Worm (Caenorhabditis elegans) whole organism, L4 larva: ENCODE results near the gene ZC455.1.

Experiments
- F10B5.3 ChIP-seq: sonication (generic microtip); optimal IDR thresholded peaks from 2 replicates; lab custom pipeline; 2016; ENCODE audit warnings: mild to moderate bottlenecking, missing genetic modification characterization, missing compliant biosample characterization
- Y48G9A.11 ChIP-seq: fragments of 200-800 bp; sonication (Bioruptor generic); IDR thresholded peaks from 2 replicates; pipeline ENCODE4 v1.3.6; 2022; ENCODE audit warnings: missing genetic modification reagents, missing genetic modification characterization, missing compliant biosample characterization
- ZK546.5 ChIP-seq, 2 experiments: sonication (generic microtip); optimal IDR thresholded peaks; 2 replicates each; lab custom pipeline; 2017; ENCODE audit warnings: missing biosample characterization in 2 of 2, missing genetic modification characterization in 2 of 2
- aha-1 ChIP-seq: fragments of 150-350 bp; peaks from one replicate; lab custom pipeline; 2014; ENCODE audit warnings: missing biosample characterization, missing genetic modification characterization
- ama-1 ChIP-seq: fragments of 150-350 bp; optimal IDR thresholded peaks from 2 replicates; lab custom pipeline; 2014; ENCODE audit warnings: inconsistent platforms, mixed read lengths
- ceh-20 ChIP-seq: fragments of 200-800 bp; sonication (Bioruptor generic); IDR thresholded peaks from 2 replicates; pipeline ENCODE4 v1.3.6; 2022; ENCODE audit warnings: missing genetic modification reagents, missing genetic modification characterization, missing compliant biosample characterization
- ceh-32 ChIP-seq: sonication (generic microtip); optimal IDR thresholded peaks from 2 replicates; lab custom pipeline; 2016; ENCODE audit warnings: mild to moderate bottlenecking, missing genetic modification characterization, missing compliant biosample characterization; ENCODE audit not compliant: poor library complexity
- ceh-62 ChIP-seq: sonication (generic microtip); optimal IDR thresholded peaks from 2 replicates; lab custom pipeline; 2017; ENCODE audit warnings: missing biosample characterization, missing genetic modification characterization
- ces-1 ChIP-seq: fragments of 150-350 bp; sonication (generic microtip); optimal IDR thresholded peaks from 4 replicates; lab custom pipeline; 2014; ENCODE audit warnings: missing biosample characterization, missing genetic modification reagents, missing genetic modification characterization
- daf-12 ChIP-seq: fragments of 150-350 bp; optimal IDR thresholded peaks from 2 replicates; lab custom pipeline; 2014; ENCODE audit warnings: missing biosample characterization, missing genetic modification reagents, missing genetic modification characterization
- daf-16 ChIP-seq, 3 experiments: sonication (generic microtip); optimal IDR thresholded peaks; 2 replicates each; lab custom pipeline; 2016 to 2017; ENCODE audit warnings: missing genetic modification characterization in 3 of 3, missing genetic modification reagents in 3 of 3, mild to moderate bottlenecking in 2 of 3, missing compliant biosample characterization in 2 of 3, missing biosample characterization in 1 of 3, moderate library complexity in 1 of 3
- daf-19 ChIP-seq: fragments of 200-800 bp; sonication (Bioruptor generic); conservative IDR thresholded peaks from 2 replicates; pipeline ENCODE4 v1.3.6; 2022; ENCODE audit warnings: missing genetic modification characterization, missing compliant biosample characterization
- dmd-6 ChIP-seq: fragments of 200-800 bp; sonication (Bioruptor generic); IDR thresholded peaks from 2 replicates; pipeline ENCODE4 v1.3.6; 2022; ENCODE audit warnings: missing genetic modification reagents, missing genetic modification characterization, missing compliant biosample characterization
- dpl-1 ChIP-seq: fragments of 150-350 bp; optimal IDR thresholded peaks from 2 replicates; lab custom pipeline; 2014; ENCODE audit warnings: missing biosample characterization, missing genetic modification reagents, missing genetic modification characterization
- dve-1 ChIP-seq: sonication (generic microtip); optimal IDR thresholded peaks from 2 replicates; lab custom pipeline; 2017; ENCODE audit warnings: antibody characterized with exemption, mild to moderate bottlenecking, missing genetic modification characterization, missing compliant biosample characterization; ENCODE audit not compliant: insufficient read depth
- egl-43 ChIP-seq: fragments of 200-800 bp; sonication (Bioruptor generic); IDR thresholded peaks from 2 replicates; pipeline ENCODE4 v1.3.6; 2022; ENCODE audit warnings: missing genetic modification reagents, missing genetic modification characterization, missing compliant biosample characterization
- fkh-10 ChIP-seq: fragments of 150-350 bp; optimal IDR thresholded peaks from 2 replicates; lab custom pipeline; 2014; ENCODE audit warnings: missing biosample characterization, missing genetic modification reagents, missing genetic modification characterization
- hlh-11 ChIP-seq: fragments of 200-800 bp; sonication (Bioruptor generic); optimal IDR thresholded peaks from 2 replicates; lab custom pipeline; 2018; ENCODE audit warnings: mild to moderate bottlenecking, missing genetic modification characterization, missing compliant biosample characterization
- hlh-30 ChIP-seq: sonication (generic microtip); optimal IDR thresholded peaks from 2 replicates; lab custom pipeline; 2017; ENCODE audit warnings: antibody characterized with exemption, mild to moderate bottlenecking, missing genetic modification characterization, missing compliant biosample characterization; ENCODE audit not compliant: insufficient read depth
- jun-1 ChIP-seq: fragments of 150-350 bp; optimal IDR thresholded peaks from 2 replicates; lab custom pipeline; 2014; ENCODE audit warnings: missing biosample characterization, missing genetic modification reagents, missing genetic modification characterization
- lir-3 ChIP-seq: sonication (generic microtip); optimal IDR thresholded peaks from 2 replicates; lab custom pipeline; 2016; ENCODE audit warnings: mild to moderate bottlenecking, missing genetic modification characterization, missing compliant biosample characterization
- lsy-2 ChIP-seq, 2 experiments: fragments of 150-350 bp in 1 of 2; sonication (generic microtip) in 1 of 2; optimal IDR thresholded peaks; 2 replicates each; lab custom pipeline; 2014 to 2017; ENCODE audit warnings: missing biosample characterization in 2 of 2, missing genetic modification characterization in 2 of 2
- madf-5 ChIP-seq, 2 experiments: fragments of 200-800 bp; sonication (Bioruptor generic); IDR thresholded peaks; 2 replicates each; pipeline ENCODE4 v1.3.6; 2022; ENCODE audit warnings: missing compliant biosample characterization in 2 of 2, missing genetic modification characterization in 2 of 2
- mdl-1 ChIP-seq, 2 experiments: fragments of 150-350 bp in 1 of 2; sonication (generic microtip) in 1 of 2; optimal IDR thresholded peaks; 2 replicates each; lab custom pipeline; 2014 to 2017; ENCODE audit warnings: missing biosample characterization in 2 of 2, missing genetic modification characterization in 2 of 2
- mep-1 ChIP-seq: fragments of 150-350 bp; sonication (generic microtip); optimal IDR thresholded peaks from 3 replicates; lab custom pipeline; 2014; ENCODE audit warnings: missing biosample characterization, missing genetic modification characterization
- mxl-2 ChIP-seq: fragments of 200-800 bp; sonication (Bioruptor generic); conservative IDR thresholded peaks from 2 replicates; pipeline ENCODE4 v1.3.6; 2022; ENCODE audit warnings: missing genetic modification reagents, missing genetic modification characterization, missing compliant biosample characterization
- mxl-3 ChIP-seq: fragments of 200-800 bp; sonication (Bioruptor generic); optimal IDR thresholded peaks from 2 replicates; lab custom pipeline; 2018; ENCODE audit warnings: mild to moderate bottlenecking, missing genetic modification characterization, missing compliant biosample characterization
- nhr-10 ChIP-seq: fragments of 150-350 bp; optimal IDR thresholded peaks from 2 replicates; lab custom pipeline; 2014; ENCODE audit warnings: missing biosample characterization, missing genetic modification characterization
- nhr-28 ChIP-seq: fragments of 150-350 bp; optimal IDR thresholded peaks from 2 replicates; lab custom pipeline; 2014; ENCODE audit warnings: missing biosample characterization, missing genetic modification characterization
- nhr-42 ChIP-seq: fragments of 200-800 bp; sonication (Bioruptor generic); IDR thresholded peaks from 2 replicates; pipeline ENCODE4 v1.3.6; 2022; ENCODE audit warnings: missing genetic modification characterization, missing compliant biosample characterization
- nhr-6 ChIP-seq: fragments of 150-350 bp; optimal IDR thresholded peaks from 2 replicates; lab custom pipeline; 2014; ENCODE audit warnings: missing biosample characterization, missing genetic modification characterization
- nhr-77 ChIP-seq: fragments of 150-350 bp; optimal IDR thresholded peaks from 2 replicates; lab custom pipeline; 2014; ENCODE audit warnings: missing biosample characterization, missing genetic modification characterization
- php-3 ChIP-seq: fragments of 200-800 bp; sonication (Bioruptor generic); IDR thresholded peaks from 2 replicates; pipeline ENCODE4 v1.3.6; 2022; ENCODE audit warnings: missing genetic modification reagents, missing genetic modification characterization, missing compliant biosample characterization
- pqm-1 ChIP-seq: sonication (generic microtip); optimal IDR thresholded peaks from 2 replicates; lab custom pipeline; 2017; ENCODE audit warnings: missing biosample characterization, missing genetic modification characterization
- rbr-2 ChIP-seq: sonication (generic microtip); optimal IDR thresholded peaks from 2 replicates; lab custom pipeline; 2016; ENCODE audit warnings: missing genotype, missing genetic modification characterization, missing compliant biosample characterization
- snpc-1.2 ChIP-seq: fragments of 200-800 bp; sonication (Bioruptor generic); IDR thresholded peaks from 2 replicates; pipeline ENCODE4 v1.3.6; 2022; ENCODE audit warnings: missing genetic modification reagents, missing genetic modification characterization, missing compliant biosample characterization
- spr-1 ChIP-seq: sonication (generic microtip); optimal IDR thresholded peaks from 2 replicates; lab custom pipeline; 2016; ENCODE audit warnings: mild to moderate bottlenecking, missing genetic modification characterization, missing compliant biosample characterization
- tra-1 ChIP-seq: fragments of 200-800 bp; sonication (Bioruptor generic); IDR thresholded peaks from 2 replicates; pipeline ENCODE4 v1.3.6; 2022; ENCODE audit warnings: missing genetic modification reagents, missing genetic modification characterization, missing compliant biosample characterization
- unc-62 ChIP-seq, 3 experiments: fragments of 150-350 bp in 1 of 3; sonication (generic microtip); optimal IDR thresholded peaks in 2 of 3; peaks in 1 of 3; 1 replicate in 1 of 3; 2 replicates in 2 of 3; lab custom pipeline; 2014 to 2017; ENCODE audit warnings: missing biosample characterization in 3 of 3, missing genetic modification characterization in 3 of 3, missing genetic modification reagents in 3 of 3, missing genotype in 1 of 3
- zfp-3 ChIP-seq: fragments of 200-800 bp; sonication (Bioruptor generic); conservative IDR thresholded peaks from 2 replicates; pipeline ENCODE4 v1.3.6; 2022; ENCODE audit warnings: missing genetic modification reagents, missing genetic modification characterization, missing compliant biosample characterization
- ztf-7 ChIP-seq: fragments of 150-350 bp; optimal IDR thresholded peaks from 2 replicates; lab custom pipeline; 2014; ENCODE audit warnings: missing biosample characterization, missing genetic modification characterization

The ZC455.1 gene

DNA sequence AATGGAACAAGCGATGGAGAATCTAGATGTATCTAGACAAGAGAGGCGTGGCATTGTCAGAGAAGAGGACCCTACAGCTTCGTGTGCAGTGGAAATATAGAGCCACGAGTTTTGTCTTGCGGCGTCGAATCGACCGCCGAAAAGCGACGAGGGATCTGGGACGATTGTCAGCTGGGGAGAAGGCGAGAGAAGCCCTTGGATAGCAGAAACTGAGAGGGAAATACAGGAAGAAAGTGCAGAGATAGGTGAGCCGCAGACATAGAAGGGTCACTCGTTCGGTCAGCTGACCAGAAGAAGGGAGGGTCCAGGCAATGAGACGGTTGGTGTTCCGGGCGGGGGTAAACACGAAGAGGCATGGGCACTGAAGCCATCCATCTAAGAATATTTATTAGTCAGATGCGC lies 41.2 kb downstream of the ZC455.1 start (continued):
- 0 out of 2 replicates have a peak, but pooled peaks have one; percentile 15 for TF ChIP-seq snpc-1.2
- TF ChIP-seq zfp-3 (GFP tag; lab: Robert Waterston, UW) = no peak
- TF ChIP-seq F10B5.3 (tag; lab: Kevin White, UChicago) = no peak
- TF ChIP-seq nhr-10 (tag; lab: Kevin White, UChicago) = no peak
- no peak for TF ChIP-seq ztf-7 (tag; lab: Kevin White, UChicago)
- TF ChIP-seq ZK546.5 (tag; optimal IDR thresholded peaks at IDR 0.05; lab: Kevin White, UChicago) = no peak
- peak; percentile 72 for TF ChIP-seq ceh-20 (GFP tag; lab: Robert Waterston, UW)
- no peak for TF ChIP-seq dpl-1
- no peak for TF ChIP-seq jun-1 (tag; lab: Kevin White, UChicago)
- no peak for TF ChIP-seq Y48G9A.11 (GFP tag; lab: Robert Waterston, UW)
- TF ChIP-seq fkh-10 (GFP tag; lab: Kevin White, UChicago) = peak; percentile 65
- TF ChIP-seq ceh-62 (tag; lab: Kevin White, UChicago) = no peak
- no peak for TF ChIP-seq daf-19 (GFP tag; lab: Robert Waterston, UW)
- TF ChIP-seq madf-5 (GFP tag; IDR thresholded peaks at IDR 0.05; lab: Robert Waterston, UW) = no peak
- TF ChIP-seq ces-1 = no peak
- TF ChIP-seq tra-1 = no peak
- no peak for TF ChIP-seq daf-12
- no peak; the same call in 1 of the 2 replicates for TF ChIP-seq egl-43 (GFP tag; lab: Robert Waterston, UW)
- no peak for TF ChIP-seq spr-1 (tag; lab: Kevin White, UChicago)
- TF ChIP-seq hlh-30 (tag; lab: Kevin White, UChicago) = peak; percentile 93
- TF ChIP-seq, all 104 proteins: peak for 27

DNA sequence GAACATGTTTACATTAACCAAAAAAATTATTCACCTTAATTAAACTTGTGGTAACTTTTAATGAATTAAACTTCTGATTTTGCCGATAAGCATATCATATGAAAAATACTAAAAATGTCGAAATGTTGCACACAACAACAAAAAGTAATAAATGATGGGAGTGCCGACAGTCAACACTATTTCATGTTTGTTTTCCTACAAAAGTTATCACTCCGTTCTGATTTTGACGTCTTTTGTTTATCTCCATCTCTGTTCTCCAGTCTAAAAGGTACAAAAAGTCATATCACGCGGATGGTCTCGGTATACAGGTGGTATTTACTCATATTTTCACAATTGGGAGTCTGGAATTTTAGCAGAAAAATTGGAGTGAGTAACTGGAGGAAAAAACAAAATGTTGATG lies 42.1 kb downstream of the ZC455.1 start:
- peak in 1 of 2 experiments; percentile 19 for TF ChIP-seq mdl-1 (tag; optimal IDR thresholded peaks at IDR 0.05; lab: Kevin White, UChicago)
- TF ChIP-seq nhr-6 (tag; lab: Kevin White, UChicago) = peak; percentile 45
- peak; percentile 22; the same call in 1 of the 2 replicates for TF ChIP-seq php-3 (GFP tag; lab: Robert Waterston, UW)
- no peak for TF ChIP-seq ama-1 (lab: Kevin White, UChicago)
- peak; percentile 52 for TF ChIP-seq dve-1 (tag; lab: Kevin White, UChicago)
- TF ChIP-seq nhr-28 (tag; lab: Kevin White, UChicago) = peak; percentile 60
- TF ChIP-seq nhr-77 (tag; lab: Kevin White, UChicago) = peak; percentile 32
- no peak for TF ChIP-seq rbr-2 (tag; lab: Kevin White, UChicago)
- TF ChIP-seq hlh-11 (tag; lab: Kevin White, UChicago) = peak; percentile 0
- no peak for TF ChIP-seq daf-16 (GFP tag; optimal IDR thresholded peaks at IDR 0.05; lab: Kevin White, UChicago)
- peak; percentile 89 for TF ChIP-seq daf-16 (tag; optimal IDR thresholded peaks at IDR 0.05; lab: Kevin White, UChicago)

DNA sequence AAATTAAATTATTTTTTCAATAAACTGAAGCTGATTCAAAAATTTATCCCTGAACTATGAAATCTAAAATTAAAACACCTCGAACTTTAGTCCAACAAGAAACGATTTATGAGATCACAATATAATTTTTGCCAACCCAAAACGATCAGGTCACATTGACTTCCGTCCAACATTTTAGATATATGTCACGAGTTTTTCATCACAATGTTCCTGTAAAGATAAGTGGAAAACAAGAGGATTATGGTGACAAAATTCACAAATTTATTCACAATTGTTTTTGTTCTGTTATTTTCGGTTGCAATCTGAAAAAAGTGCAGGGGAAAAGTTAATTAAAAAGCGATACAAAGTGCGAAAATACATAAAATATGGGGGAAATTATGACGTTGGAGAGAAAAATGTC lies 43.4 kb downstream of the ZC455.1 start:
- peak; percentile 37 for TF ChIP-seq hlh-30 (tag; lab: Kevin White, UChicago)
- no peak for TF ChIP-seq fkh-10 (GFP tag; lab: Kevin White, UChicago)
- TF ChIP-seq lsy-2 (tag; optimal IDR thresholded peaks at IDR 0.05; lab: Kevin White, UChicago) = peak; percentile 12 to 47
- TF ChIP-seq mxl-3 (GFP tag; lab: Kevin White, UChicago) = no peak
- no peak for TF ChIP-seq pqm-1 (tag; lab: Kevin White, UChicago)
- no peak for TF ChIP-seq dmd-6 (GFP tag; lab: Robert Waterston, UW)
- TF ChIP-seq daf-16 (GFP tag; optimal IDR thresholded peaks at IDR 0.05; lab: Kevin White, UChicago) = no peak
- no peak for TF ChIP-seq daf-16 (tag; optimal IDR thresholded peaks at IDR 0.05; lab: Kevin White, UChicago)
- no peak for TF ChIP-seq nhr-28 (tag; lab: Kevin White, UChicago)
- TF ChIP-seq ceh-32 = no peak
- TF ChIP-seq unc-62 (GFP tag; optimal IDR thresholded peaks at IDR 0.05 in 1 of 2; lab: Kevin White, UChicago) = peak in 1 of 2 experiments; percentile 74
- TF ChIP-seq unc-62 (tag; optimal IDR thresholded peaks at IDR 0.05; lab: Kevin White, UChicago) = no peak
- no peak for TF ChIP-seq nhr-42 (GFP tag; lab: Robert Waterston, UW)
- TF ChIP-seq ces-1 = no peak
- no peak for TF ChIP-seq aha-1 (tag; lab: Kevin White, UChicago)
- TF ChIP-seq egl-43 (GFP tag; lab: Robert Waterston, UW) = no peak
- TF ChIP-seq lir-3 (tag; lab: Kevin White, UChicago) = no peak
- TF ChIP-seq jun-1 (tag; lab: Kevin White, UChicago) = no peak
- peak; percentile 4 for TF ChIP-seq mep-1 (tag; lab: Kevin White, UChicago)
- no peak for TF ChIP-seq mxl-2 (GFP tag; lab: Robert Waterston, UW)
